Fruit fly (Drosophila melanogaster): ENCODE data around the gene Mulk.

The Mulk gene

DNA sequence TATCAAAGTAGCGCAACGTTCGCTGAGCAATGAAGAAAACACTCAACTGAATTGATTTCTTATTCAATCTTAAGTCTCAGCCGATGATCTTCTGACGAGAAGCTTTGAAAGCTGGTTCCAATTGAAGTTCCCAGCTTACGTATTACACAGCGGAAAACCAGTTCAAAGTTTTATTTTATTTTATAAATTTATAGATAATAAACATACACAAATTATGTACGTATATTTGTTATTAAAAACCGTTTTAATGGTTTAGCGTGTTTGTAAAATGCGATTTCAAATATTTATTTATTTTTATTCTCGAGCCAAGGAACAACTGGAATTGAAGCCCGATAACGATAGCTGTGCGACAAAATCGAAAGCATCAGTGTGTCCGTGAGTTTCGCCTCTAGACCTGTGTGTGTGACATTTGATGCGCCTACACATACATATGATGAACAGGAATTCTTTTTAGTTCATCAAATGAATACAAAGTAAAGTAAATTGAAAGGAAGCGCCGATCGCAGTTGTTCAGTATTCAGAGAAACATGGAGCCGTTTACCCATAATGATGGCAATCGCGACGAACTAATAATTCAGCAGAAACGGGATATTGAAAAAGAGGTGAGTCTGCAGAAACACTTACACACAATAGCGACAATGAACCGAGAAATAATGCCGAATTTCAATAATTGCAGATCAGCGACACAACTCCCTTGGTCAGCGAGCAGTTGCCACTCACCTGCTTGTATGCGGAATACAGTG is 36.8 kb downstream of the Mulk start, which contains the start of the genes CG5390 and CG4968:
Gene CG5390 (minus strand): TSS at position 77 of the 743 bp plus-strand sequence.
Gene CG4968 (plus strand): TSS at position 405 of the 743 bp plus-strand sequence.
- TF ChIP-seq CG8478 (optimal IDR thresholded peaks at IDR 0.05) (no peak), CTCF (optimal IDR thresholded peaks at IDR 0.05) (no peak)

DNA sequence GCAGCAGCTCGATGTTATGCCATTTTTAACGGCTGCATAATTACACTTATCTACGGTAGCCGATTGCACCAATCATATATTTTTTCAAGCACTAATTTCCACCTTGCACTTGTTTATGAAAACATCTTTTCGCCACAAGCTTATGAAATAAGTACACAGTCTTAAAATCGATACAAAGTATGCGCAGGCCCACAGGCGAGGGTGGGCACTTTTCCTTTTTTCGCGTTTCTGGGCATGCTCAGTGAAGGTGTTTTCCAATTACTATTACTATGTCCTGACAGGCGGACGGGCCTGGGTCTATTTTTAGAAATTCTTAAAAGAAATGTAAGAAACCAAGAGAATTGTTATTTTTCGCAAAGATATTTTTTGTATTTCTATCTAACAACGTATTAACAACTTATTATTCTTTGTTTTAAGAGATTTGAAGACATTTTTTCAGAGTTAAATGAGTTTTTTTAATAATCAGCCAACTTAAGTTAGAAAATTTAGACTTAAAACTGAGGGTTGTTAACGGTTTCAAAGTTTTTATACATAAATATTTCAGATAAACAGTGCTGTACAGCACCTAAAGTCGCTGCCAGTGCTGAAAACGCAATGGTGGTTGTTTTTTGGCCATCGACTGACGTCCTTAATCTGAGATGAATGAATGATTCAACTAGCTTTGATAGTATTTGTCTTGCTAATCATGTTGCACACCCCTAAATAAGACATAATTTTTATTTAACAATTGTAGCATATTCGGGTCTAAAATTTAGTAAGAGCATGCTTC is 40.9 kb downstream of the Mulk start, which contains the start of gene Cdk5alpha:
Gene Cdk5alpha (minus strand): TSS at position 343 of the 769 bp plus-strand sequence.
- TF ChIP-seq CTCF (optimal IDR thresholded peaks at IDR 0.05) (no peak), CG8478 (optimal IDR thresholded peaks at IDR 0.05) (no peak)

DNA sequence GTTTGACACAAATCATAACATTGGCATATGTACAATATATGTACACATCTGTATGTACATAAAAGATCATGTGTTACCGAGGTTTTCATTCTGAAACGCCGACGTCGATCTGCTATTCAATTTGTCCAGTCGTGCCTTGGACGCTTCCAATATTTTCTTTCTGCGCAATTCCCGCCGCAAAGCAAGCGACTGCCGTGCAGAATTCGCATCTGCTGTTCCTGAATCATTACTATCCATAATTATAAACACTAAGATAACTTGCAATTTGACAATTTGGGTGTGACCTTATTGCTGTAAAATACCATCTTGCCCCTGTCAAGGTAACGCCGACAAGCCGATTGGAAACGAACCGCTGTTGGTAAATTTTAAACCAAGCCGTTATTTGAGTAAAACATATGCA is 42.0 kb downstream of the Mulk start:
- TF ChIP-seq CG8478 (optimal IDR thresholded peaks at IDR 0.05), result no peak
- peak in 1 of 2 experiments; percentile 6 for TF ChIP-seq CTCF (optimal IDR thresholded peaks at IDR 0.05)

DNA sequence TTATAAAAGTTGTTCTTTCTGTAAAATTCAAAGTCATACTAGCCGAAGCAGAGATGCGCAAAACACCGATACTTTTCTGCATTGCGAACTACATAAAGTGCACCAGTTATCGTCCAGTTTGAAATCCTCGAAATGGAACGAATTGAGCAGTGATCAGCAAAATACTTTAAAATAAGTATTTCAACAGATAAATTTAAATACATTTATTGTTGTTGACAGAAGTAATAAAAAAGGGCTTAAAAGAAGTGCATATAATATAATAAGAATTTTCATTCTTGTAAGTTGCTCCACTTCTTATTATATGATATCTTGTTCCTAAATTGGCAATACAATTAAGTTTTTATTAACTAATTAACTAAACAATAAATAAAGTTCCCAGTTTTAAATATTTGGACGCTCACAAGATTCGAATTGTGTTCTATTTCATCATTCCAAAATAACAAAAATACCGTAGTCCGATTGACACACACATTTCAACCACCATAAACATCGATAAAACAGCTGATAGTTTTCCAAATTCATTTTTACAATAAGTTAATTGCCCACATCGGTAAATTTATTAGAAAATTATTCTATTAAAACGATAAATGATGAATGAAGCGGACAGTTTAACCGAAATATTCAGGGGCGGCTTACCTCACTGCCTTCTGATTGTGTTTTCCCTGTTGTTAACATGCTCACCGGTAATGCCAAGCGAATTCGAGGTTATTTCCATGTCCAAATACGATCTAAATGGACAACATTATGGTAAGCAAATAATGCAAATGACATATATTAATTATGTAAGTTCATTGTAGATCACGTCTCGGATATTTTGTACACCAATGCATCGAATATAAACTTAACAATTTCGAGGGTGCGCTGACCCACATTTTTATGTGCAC is 44.7 kb downstream of the Mulk start, which contains the start of the genes Usp14 and CG4972:
Gene Usp14 (minus strand): TSS at position 70 of the 884 bp plus-strand sequence.
Gene CG4972 (plus strand): TSS at position 466 of the 884 bp plus-strand sequence.
- TF ChIP-seq CG8478 (optimal IDR thresholded peaks at IDR 0.05), result no peak
- TF ChIP-seq CTCF (optimal IDR thresholded peaks at IDR 0.05), result no peak

DNA sequence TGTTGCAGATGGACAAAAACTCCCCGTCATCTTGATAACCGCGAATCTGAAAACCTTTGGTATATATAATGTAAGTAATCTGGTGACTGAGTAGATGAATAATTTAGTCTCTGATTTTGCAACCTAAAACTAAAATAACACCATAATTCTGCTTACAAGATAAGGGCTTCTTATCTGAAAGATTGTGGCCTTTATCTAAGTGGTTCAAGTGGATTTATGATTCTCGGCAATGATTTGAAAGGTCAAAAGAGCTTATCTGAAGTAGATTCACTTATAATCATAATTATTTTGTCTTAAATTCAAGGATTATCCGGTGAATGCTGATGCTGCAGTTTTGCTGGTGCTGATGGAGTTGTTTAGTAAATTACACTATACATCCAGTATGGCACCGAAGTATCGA is 46.0 kb downstream of the Mulk start:
- no peak for TF ChIP-seq CTCF (optimal IDR thresholded peaks at IDR 0.05)
- no peak for TF ChIP-seq CG8478 (optimal IDR thresholded peaks at IDR 0.05)

DNA sequence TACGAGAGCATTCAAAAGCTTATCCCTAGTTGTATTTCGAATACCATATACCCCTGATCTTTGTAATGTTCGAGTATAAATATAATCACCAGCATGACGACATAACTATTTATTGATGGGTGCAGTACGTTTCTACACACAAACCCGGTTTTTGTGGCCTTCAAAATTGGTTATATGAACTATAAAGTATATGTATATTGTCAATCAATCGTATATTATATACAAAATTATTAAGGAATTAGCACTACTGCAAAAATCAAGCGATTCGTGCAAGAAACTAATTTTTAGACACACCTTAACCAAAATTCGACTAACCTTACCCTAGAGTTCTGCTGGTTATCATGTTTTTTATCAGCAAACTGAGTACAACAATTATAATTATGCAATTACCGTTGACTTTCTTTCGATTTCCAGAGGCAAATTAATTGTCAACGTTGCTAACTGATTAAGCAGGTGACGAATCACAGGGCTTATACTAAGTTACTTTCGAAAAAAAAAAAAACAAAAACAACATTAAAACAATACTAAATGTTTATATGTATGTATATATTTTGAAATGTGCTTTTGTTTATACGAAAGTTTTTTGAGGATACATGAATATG is 50.4 kb downstream of the Mulk start:
- TF ChIP-seq CG8478 (optimal IDR thresholded peaks at IDR 0.05) (no peak), CTCF (optimal IDR thresholded peaks at IDR 0.05) (no peak)

Measured in S2 (cell line).